Worm (Caenorhabditis elegans): ENCODE data around the gene nhr-41.

The nhr-41 gene

DNA sequence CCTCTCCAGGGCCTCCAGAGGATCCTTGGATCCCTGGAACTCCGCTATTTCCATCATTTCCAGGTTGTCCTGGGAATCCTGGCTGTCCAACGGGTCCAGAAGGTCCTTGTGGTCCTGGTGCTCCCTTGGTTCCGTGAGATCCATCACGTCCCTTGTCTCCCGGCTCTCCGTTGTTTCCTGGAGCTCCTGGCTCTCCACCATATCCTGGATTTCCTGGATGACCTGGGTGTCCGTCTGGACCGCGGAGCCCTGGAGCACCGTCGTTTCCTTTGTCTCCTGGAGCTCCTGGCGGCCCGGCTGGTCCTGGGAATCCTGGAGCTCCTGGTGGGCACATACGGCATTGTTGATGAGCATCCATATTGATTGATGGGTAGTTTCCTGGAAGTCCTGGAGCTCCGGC lies 32.2 kb upstream of the nhr-41 start:
- TF ChIP-seq hlh-15 (tag; optimal IDR thresholded peaks at IDR 0.05) (no peak), C08G9.2 (tag; optimal IDR thresholded peaks at IDR 0.05) (peak; percentile 20), ref-2 (tag; optimal IDR thresholded peaks at IDR 0.05) (peak; percentile 33), ceh-31 (tag; optimal IDR thresholded peaks at IDR 0.05) (no peak), ceh-14 (tag; optimal IDR thresholded peaks at IDR 0.05) (no peak)

DNA sequence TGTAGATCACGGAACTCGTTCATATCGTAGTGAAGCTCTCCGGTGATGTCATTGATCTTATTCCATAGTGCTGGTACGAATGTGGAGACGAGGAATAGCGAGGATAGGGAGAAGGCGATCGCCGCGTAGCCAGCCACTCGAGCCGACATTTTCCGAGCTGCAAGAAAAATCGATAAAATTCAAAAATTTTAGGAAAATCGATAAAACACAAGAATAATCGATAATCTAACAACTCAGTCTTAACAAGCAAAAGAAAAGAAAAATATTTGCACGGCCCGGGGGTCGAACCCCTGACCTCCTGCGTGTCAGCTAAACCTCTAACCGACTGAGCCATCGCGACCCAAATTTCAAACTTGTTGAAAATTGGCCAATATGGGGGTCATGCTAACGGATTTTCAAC lies 30.9 kb upstream of the nhr-41 start, which contains the start of gene col-104:
col-104 (minus strand) TSS at position 159 of the 400 bp plus-strand sequence.
- TF ChIP-seq ceh-48 (tag; optimal IDR thresholded peaks at IDR 0.05) = peak; percentile 14
- no peak for TF ChIP-seq hlh-30 (tag; optimal IDR thresholded peaks at IDR 0.05; ENCODE audit: insufficient read depth)

DNA sequence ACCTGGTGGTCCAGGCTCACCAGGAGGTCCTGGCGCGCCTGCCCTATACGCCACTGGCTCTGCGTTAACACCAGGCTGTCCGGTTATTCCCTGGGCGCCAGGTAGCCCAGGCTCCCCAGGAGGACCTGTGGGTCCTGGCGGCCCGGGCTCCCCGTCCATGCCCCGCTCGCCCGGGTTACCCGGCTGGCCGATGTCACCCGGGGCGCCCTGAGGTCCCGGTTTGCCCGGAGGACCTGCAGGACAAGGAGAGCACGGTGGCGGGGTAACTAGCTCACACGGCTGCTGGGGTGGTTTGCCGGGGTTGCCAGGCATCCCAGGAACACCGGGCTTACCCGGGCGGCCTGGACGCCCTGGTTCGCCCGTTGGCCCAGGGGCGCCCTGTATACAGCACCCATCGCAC lies 27.9 kb upstream of the nhr-41 start:
- TF ChIP-seq unc-86 (tag; optimal IDR thresholded peaks at IDR 0.05) = no peak
- TF ChIP-seq ama-1 (optimal IDR thresholded peaks at IDR 0.05) = no peak
- TF ChIP-seq ceh-24 (tag; optimal IDR thresholded peaks at IDR 0.05) = no peak
- peak; percentile 4 for TF ChIP-seq syd-9 (tag; optimal IDR thresholded peaks at IDR 0.05)
- no peak for TF ChIP-seq fkh-10 (GFP tag; optimal IDR thresholded peaks at IDR 0.05)
- peak; percentile 33 for TF ChIP-seq elt-4 (tag; optimal IDR thresholded peaks at IDR 0.05)
- TF ChIP-seq C08G9.2 (tag; optimal IDR thresholded peaks at IDR 0.05) = peak; percentile 25
- TF ChIP-seq gmeb-2 (tag; optimal IDR thresholded peaks at IDR 0.05) = no peak
- peak; percentile 33 for TF ChIP-seq nhr-232 (tag; optimal IDR thresholded peaks at IDR 0.05)
- TF ChIP-seq sox-4 (tag; optimal IDR thresholded peaks at IDR 0.05) = peak; percentile 10
- TF ChIP-seq C38D4.7 (GFP tag; optimal IDR thresholded peaks at IDR 0.05) = peak; percentile 2
- TF ChIP-seq hlh-6 (tag; optimal IDR thresholded peaks at IDR 0.05) = peak; percentile 22
- TF ChIP-seq dmd-4 (tag; optimal IDR thresholded peaks at IDR 0.05; ENCODE audit: borderline replicate concordance) = no peak
- TF ChIP-seq pat-9 (tag; optimal IDR thresholded peaks at IDR 0.05) = peak; percentile 25
- no peak for TF ChIP-seq pqm-1 (tag; optimal IDR thresholded peaks at IDR 0.05)
- TF ChIP-seq lim-6 (tag; optimal IDR thresholded peaks at IDR 0.05) = no peak
- TF ChIP-seq ets-4 (tag; optimal IDR thresholded peaks at IDR 0.05) = no peak
- no peak for TF ChIP-seq ceh-30 (tag; optimal IDR thresholded peaks at IDR 0.05)
- TF ChIP-seq rnt-1 (tag; optimal IDR thresholded peaks at IDR 0.05) = no peak
- TF ChIP-seq unc-42 (tag; optimal IDR thresholded peaks at IDR 0.05) = no peak
- TF ChIP-seq pax-1 (tag; optimal IDR thresholded peaks at IDR 0.05) = no peak
- TF ChIP-seq unc-55 (GFP tag; optimal IDR thresholded peaks at IDR 0.05) = no peak
- TF ChIP-seq ceh-14 (tag; optimal IDR thresholded peaks at IDR 0.05) = no peak
- TF ChIP-seq pros-1 (tag; optimal IDR thresholded peaks at IDR 0.05) = no peak
- TF ChIP-seq F13H6.1 (tag; optimal IDR thresholded peaks at IDR 0.05) = peak; percentile 23
- peak; percentile 41 for TF ChIP-seq ceh-9 (tag; optimal IDR thresholded peaks at IDR 0.05)
- no peak for TF ChIP-seq unc-3 (GFP tag; conservative IDR thresholded peaks at IDR 0.05)
- TF ChIP-seq unc-3 (tag; optimal IDR thresholded peaks at IDR 0.05) = no peak

DNA sequence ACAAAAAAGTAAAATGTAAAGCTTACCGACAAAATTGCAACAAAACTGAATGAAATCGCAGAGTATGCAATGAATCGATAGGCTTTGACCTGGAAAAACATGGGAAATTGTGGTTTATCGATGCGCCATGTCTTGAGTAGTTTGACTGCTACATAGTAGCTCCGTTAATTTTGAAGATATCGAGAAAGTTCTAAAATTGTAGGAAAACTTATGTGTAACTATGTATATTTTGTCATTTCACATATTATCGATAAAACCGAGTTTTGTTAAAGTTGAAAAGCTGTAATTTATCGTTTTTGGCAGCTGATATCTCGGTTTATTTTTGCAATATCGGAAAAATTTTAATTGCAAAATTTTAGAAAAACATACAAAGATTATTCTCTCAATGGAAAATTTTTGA lies 26.9 kb upstream of the nhr-41 start, which contains the start of gene col-105:
col-105 (minus strand) TSS at position 101 of the 400 bp plus-strand sequence.
- no peak for TF ChIP-seq sox-4 (tag; optimal IDR thresholded peaks at IDR 0.05)
- TF ChIP-seq mec-3 (tag; optimal IDR thresholded peaks at IDR 0.05; ENCODE audit: borderline replicate concordance) = no peak
- no peak for TF ChIP-seq gmeb-2 (tag; optimal IDR thresholded peaks at IDR 0.05)
- no peak for TF ChIP-seq hlh-30 (tag; optimal IDR thresholded peaks at IDR 0.05; ENCODE audit: insufficient read depth)
- TF ChIP-seq hlh-8 (tag; optimal IDR thresholded peaks at IDR 0.05) = no peak
- no peak for TF ChIP-seq ceh-9 (tag; optimal IDR thresholded peaks at IDR 0.05)
- TF ChIP-seq rnt-1 (tag; optimal IDR thresholded peaks at IDR 0.05) = no peak
- no peak for TF ChIP-seq zip-5 (tag; optimal IDR thresholded peaks at IDR 0.05)
- TF ChIP-seq ceh-19 (GFP tag; optimal IDR thresholded peaks at IDR 0.05) = no peak
- no peak for TF ChIP-seq unc-42 (tag; optimal IDR thresholded peaks at IDR 0.05)
- TF ChIP-seq madf-2 (tag; optimal IDR thresholded peaks at IDR 0.05) = no peak
- TF ChIP-seq unc-3 (GFP tag; conservative IDR thresholded peaks at IDR 0.05) = no peak
- no peak for TF ChIP-seq unc-3 (tag; optimal IDR thresholded peaks at IDR 0.05)
- no peak for TF ChIP-seq lin-11 (tag; optimal IDR thresholded peaks at IDR 0.05)
- no peak for TF ChIP-seq ceh-45 (GFP tag; IDR thresholded peaks at IDR 0.05)
- no peak for TF ChIP-seq syd-9 (tag; optimal IDR thresholded peaks at IDR 0.05)

Measured in whole organism, late embryonic.